Fruit fly (Drosophila melanogaster) whole organism, embryonic: ENCODE results near the gene Bicra.

Experiments
- Ada2b ChIP-seq: fragments of 200-800 bp; sonication (Bioruptor generic); IDR thresholded peaks from 2 replicates; pipeline ENCODE4 v1.3.6; 2022; ENCODE audit warnings: missing biosample characterization, missing genetic modification characterization
- Atf6 ChIP-seq: fragments of 200-800 bp; sonication (Bioruptor generic); IDR thresholded peaks from 2 replicates; pipeline ENCODE4 v1.3.6; 2022; ENCODE audit warnings: missing biosample characterization, missing genetic modification characterization
- B-H1 ChIP-seq: fragments of 200-800 bp; sonication (Bioruptor generic); IDR thresholded peaks from 3 replicates; pipeline ENCODE4 v1.3.6; 2022; ENCODE audit warnings: missing biosample characterization, missing genetic modification characterization
- CG11085 ChIP-seq: fragments of 200-800 bp; sonication (Bioruptor generic); IDR thresholded peaks from 2 replicates; pipeline ENCODE4 v1.3.6; 2022; ENCODE audit warnings: missing biosample characterization, missing genetic modification characterization
- CG14050 ChIP-seq: fragments of 200-800 bp; sonication (Bioruptor generic); IDR thresholded peaks from 3 replicates; pipeline ENCODE4 v1.3.6; 2022; ENCODE audit warnings: missing biosample characterization, missing genetic modification characterization
- CG14667 ChIP-seq: fragments of 200-800 bp; sonication (Bioruptor generic); IDR thresholded peaks from 2 replicates; pipeline ENCODE4 v1.3.6; 2022; ENCODE audit warnings: missing biosample characterization, missing genetic modification characterization
- CG15479 ChIP-seq: fragments of 200-800 bp; sonication (Bioruptor generic); optimal IDR thresholded peaks from 3 replicates; lab custom pipeline; 2019; ENCODE audit warnings: missing biosample characterization, mild to moderate bottlenecking, missing genetic modification characterization, moderate library complexity
- CG17385 ChIP-seq: fragments of 200-800 bp; sonication (Bioruptor generic); optimal IDR thresholded peaks from 3 replicates; lab custom pipeline; 2018; ENCODE audit warnings: missing biosample characterization, mild to moderate bottlenecking, missing genetic modification characterization
- CG17912 ChIP-seq: fragments of 200-800 bp; sonication (Bioruptor generic); optimal IDR thresholded peaks from 2 replicates; lab custom pipeline; 2018; ENCODE audit warnings: missing biosample characterization, mild to moderate bottlenecking, missing genetic modification characterization
- CG18476 ChIP-seq: fragments of 200-800 bp; sonication (Bioruptor generic); optimal IDR thresholded peaks from 2 replicates; lab custom pipeline; 2016; ENCODE audit warnings: missing biosample characterization, mild to moderate bottlenecking, missing genetic modification characterization
- CG2712 ChIP-seq: fragments of 200-800 bp; optimal IDR thresholded peaks from 3 replicates; lab custom pipeline; 2019; ENCODE audit warnings: missing biosample characterization, mild to moderate bottlenecking, missing genetic modification characterization, moderate library complexity
- CG30020 ChIP-seq: fragments of 200-800 bp; optimal IDR thresholded peaks from 2 replicates; lab custom pipeline; 2019; ENCODE audit warnings: missing biosample characterization, mild to moderate bottlenecking, missing genetic modification characterization, moderate library complexity
- CG34376 ChIP-seq: fragments of 200-800 bp; sonication (Bioruptor generic); optimal IDR thresholded peaks from 2 replicates; lab custom pipeline; 2018; ENCODE audit warnings: missing biosample characterization, mild to moderate bottlenecking, missing genetic modification characterization
- CG34422 ChIP-seq: fragments of 200-800 bp; sonication (Bioruptor generic); IDR thresholded peaks from 3 replicates; pipeline ENCODE4 v1.3.6; 2022; ENCODE audit warnings: missing biosample characterization, missing genetic modification characterization
- CG3838 ChIP-seq: fragments of 200-800 bp; sonication (Bioruptor generic); optimal IDR thresholded peaks from 3 replicates; lab custom pipeline; 2016; ENCODE audit warnings: missing biosample characterization, missing genetic modification characterization
- CG6689 ChIP-seq: fragments of 200-800 bp; sonication (Bioruptor generic); IDR thresholded peaks from 2 replicates; pipeline ENCODE4 v1.3.6; 2022; ENCODE audit warnings: missing biosample characterization, missing genetic modification characterization
- CG9437 ChIP-seq: fragments of 200-800 bp; sonication (Bioruptor generic); optimal IDR thresholded peaks from 2 replicates; lab custom pipeline; 2018; ENCODE audit warnings: missing biosample characterization, mild to moderate bottlenecking, missing genetic modification characterization
- CG9932 ChIP-seq: fragments of 200-800 bp; sonication (Bioruptor generic); IDR thresholded peaks from 2 replicates; pipeline ENCODE4 v1.3.6; 2022; ENCODE audit warnings: missing biosample characterization, missing genetic modification characterization
- D19B ChIP-seq: fragments of 200-800 bp; sonication (Bioruptor generic); optimal IDR thresholded peaks from 2 replicates; lab custom pipeline; 2017; ENCODE audit warnings: missing biosample characterization, mild to moderate bottlenecking, missing genetic modification characterization
- Eip74EF ChIP-seq, 2 experiments: fragments of 200-800 bp in 1 of 2; fragments of >200 bp in 1 of 2; sonication (Bioruptor generic) in 1 of 2; optimal IDR thresholded peaks; 2 replicates each; lab custom pipeline; 2017 to 2019; ENCODE audit warnings: missing biosample characterization in 2 of 2, missing genetic modification characterization in 2 of 2, mild to moderate bottlenecking in 1 of 2, moderate library complexity in 1 of 2
- Hmx ChIP-seq: fragments of 200-800 bp; sonication (Bioruptor generic); optimal IDR thresholded peaks from 2 replicates; lab custom pipeline; 2016; ENCODE audit warnings: missing biosample characterization, missing genetic modification characterization
- Max ChIP-seq: fragments of 200-800 bp; sonication (Bioruptor generic); optimal IDR thresholded peaks from 2 replicates; lab custom pipeline; 2016; ENCODE audit warnings: missing biosample characterization, mild to moderate bottlenecking, missing genetic modification characterization
- Mes4 ChIP-seq: fragments of 200-800 bp; sonication (Bioruptor generic); optimal IDR thresholded peaks from 2 replicates; lab custom pipeline; 2016; ENCODE audit warnings: missing biosample characterization, missing genetic modification characterization
- Poxn ChIP-seq: fragments of 200-800 bp; sonication (Bioruptor generic); IDR thresholded peaks from 2 replicates; pipeline ENCODE4 v1.3.6; 2022; ENCODE audit warnings: missing biosample characterization, missing genetic modification characterization
- Stat92E ChIP-seq, 3 experiments: fragments of >200 bp in 2 of 3; fragments of 200-800 bp in 1 of 3; sonication (Bioruptor generic) in 1 of 3; optimal IDR thresholded peaks; 2 replicates each; lab custom pipeline; 2017 to 2019; ENCODE audit warnings: missing biosample characterization in 3 of 3, missing genetic modification characterization in 3 of 3, mild to moderate bottlenecking in 1 of 3, moderate library complexity in 1 of 3
- Xbp1 ChIP-seq: fragments of 200-800 bp; sonication (Bioruptor generic); optimal IDR thresholded peaks from 3 replicates; lab custom pipeline; 2016; ENCODE audit warnings: missing biosample characterization, mild to moderate bottlenecking, missing genetic modification characterization
- aop ChIP-seq: fragments of 200-800 bp; sonication (Bioruptor generic); IDR thresholded peaks from 2 replicates; pipeline ENCODE4 v1.3.6; 2022; ENCODE audit warnings: missing biosample characterization, missing genetic modification characterization
- cato ChIP-seq: fragments of 200-800 bp; sonication (Bioruptor generic); optimal IDR thresholded peaks from 2 replicates; lab custom pipeline; 2016; ENCODE audit warnings: missing biosample characterization, missing genetic modification characterization, borderline replicate concordance
- chm ChIP-seq: fragments of 200-800 bp; sonication (Bioruptor generic); IDR thresholded peaks from 2 replicates; pipeline ENCODE4 v1.3.6; 2022; ENCODE audit warnings: missing biosample characterization, missing genetic modification characterization
- chn ChIP-seq: fragments of 200-800 bp; sonication (Bioruptor generic); optimal IDR thresholded peaks from 2 replicates; lab custom pipeline; 2016; ENCODE audit warnings: missing biosample characterization, missing genetic modification characterization
- dmrt99B ChIP-seq: fragments of 200-800 bp; sonication (Bioruptor generic); optimal IDR thresholded peaks from 2 replicates; lab custom pipeline; 2018; ENCODE audit warnings: missing biosample characterization, mild to moderate bottlenecking, missing genetic modification characterization, moderate library complexity
- gcm ChIP-seq: fragments of 200-800 bp; sonication (Bioruptor generic); optimal IDR thresholded peaks from 2 replicates; lab custom pipeline; 2019; ENCODE audit warnings: missing biosample characterization, mild to moderate bottlenecking, missing genetic modification characterization, moderate library complexity
- h ChIP-seq: fragments of >200 bp; optimal IDR thresholded peaks from 2 replicates; lab custom pipeline; 2017
- kay ChIP-seq: fragments of 200-800 bp; sonication (Bioruptor generic); optimal IDR thresholded peaks from 2 replicates; lab custom pipeline; 2016; ENCODE audit warnings: missing biosample characterization, missing genetic modification characterization
- nmo ChIP-seq: fragments of 200-800 bp; sonication (Bioruptor generic); optimal IDR thresholded peaks from 2 replicates; lab custom pipeline; 2018; ENCODE audit warnings: missing biosample characterization, mild to moderate bottlenecking, missing genetic modification characterization, moderate library complexity
- pfk ChIP-seq: fragments of 200-800 bp; sonication (Bioruptor generic); optimal IDR thresholded peaks from 2 replicates; lab custom pipeline; 2018; ENCODE audit warnings: missing biosample characterization, mild to moderate bottlenecking, missing genetic modification characterization, moderate library complexity
- prd ChIP-seq, 3 experiments: fragments of >200 bp in 2 of 3; fragments of 200-800 bp in 1 of 3; sonication (Bioruptor generic) in 1 of 3; optimal IDR thresholded peaks in 2 of 3; IDR thresholded peaks in 1 of 3; 2 replicates in 2 of 3; 3 replicates in 1 of 3; pipeline versions ENCODE4 v1.3.6 to Lab custom; 2017 to 2022; ENCODE audit warnings: missing biosample characterization in 1 of 3, missing genetic modification characterization in 1 of 3
- repo ChIP-seq: fragments of 200-800 bp; sonication (Bioruptor generic); optimal IDR thresholded peaks from 2 replicates; lab custom pipeline; 2016; ENCODE audit warnings: missing biosample characterization, missing genetic modification characterization
- rib ChIP-seq: fragments of 200-800 bp; sonication (Bioruptor generic); IDR thresholded peaks from 2 replicates; pipeline ENCODE4 v1.3.6; 2022; ENCODE audit warnings: missing biosample characterization, missing genetic modification characterization
- ro ChIP-seq: fragments of 200-800 bp; sonication (Bioruptor generic); IDR thresholded peaks from 2 replicates; pipeline ENCODE4 v1.3.6; 2022; ENCODE audit warnings: missing biosample characterization, missing genetic modification characterization
- shn ChIP-seq: fragments of 200-800 bp; sonication (Bioruptor generic); optimal IDR thresholded peaks from 3 replicates; lab custom pipeline; 2016; ENCODE audit warnings: missing biosample characterization, missing genetic modification characterization
- sob ChIP-seq: fragments of 200-800 bp; sonication (Bioruptor generic); IDR thresholded peaks from 2 replicates; pipeline ENCODE4 v1.3.6; 2022; ENCODE audit warnings: missing biosample characterization, missing genetic modification characterization
- sr ChIP-seq: fragments of 200-800 bp; sonication (Bioruptor generic); IDR thresholded peaks from 3 replicates; pipeline ENCODE4 v1.3.6; 2022; ENCODE audit warnings: missing biosample characterization, missing genetic modification characterization
- ssp ChIP-seq: fragments of 200-800 bp; sonication (Bioruptor generic); IDR thresholded peaks from 2 replicates; pipeline ENCODE4 v1.3.6; 2022; ENCODE audit warnings: missing biosample characterization, missing genetic modification characterization
- stwl ChIP-seq: fragments of 200-800 bp; sonication (Bioruptor generic); optimal IDR thresholded peaks from 3 replicates; lab custom pipeline; 2018; ENCODE audit warnings: missing biosample characterization, mild to moderate bottlenecking, missing genetic modification characterization, moderate library complexity
- trh ChIP-seq: fragments of 200-800 bp; sonication (Bioruptor generic); optimal IDR thresholded peaks from 2 replicates; lab custom pipeline; 2016; ENCODE audit warnings: missing biosample characterization, missing genetic modification characterization
- tup ChIP-seq: fragments of 200-800 bp; sonication (Bioruptor generic); optimal IDR thresholded peaks from 2 replicates; lab custom pipeline; 2016; ENCODE audit warnings: missing biosample characterization, mild to moderate bottlenecking, missing genetic modification characterization, moderate library complexity
- usp ChIP-seq: fragments of >200 bp; optimal IDR thresholded peaks from 2 replicates; lab custom pipeline; 2017; ENCODE audit warnings: missing biosample characterization, missing genetic modification characterization
- zen ChIP-seq: fragments of 200-800 bp; sonication (Bioruptor generic); optimal IDR thresholded peaks from 3 replicates; lab custom pipeline; 2018; ENCODE audit warnings: missing biosample characterization, mild to moderate bottlenecking, missing genetic modification characterization, moderate library complexity

The Bicra gene

dm6 chr3R:29087926-29088487 lies 25.2 kb downstream of the Bicra start (continued):
- TF ChIP-seq chn (GFP tag; lab: Kevin White, UChicago) = peak; percentile 13
- no peak for TF ChIP-seq zen (tag; lab: Kevin White, UChicago)
- TF ChIP-seq kay (GFP tag; lab: Kevin White, UChicago) = no peak
- TF ChIP-seq CG14050 (GFP tag; lab: Robert Waterston, UW) = no peak
- TF ChIP-seq CG17385 (GFP tag; lab: Kevin White, UChicago) = no peak
- no peak for TF ChIP-seq CG9437
- no peak for TF ChIP-seq ssp (GFP tag; lab: Robert Waterston, UW)
- TF ChIP-seq CG34422 = peak; percentile 72; the same call in 1 of the 3 replicates
- peak; percentile 78 for TF ChIP-seq stwl
- no peak for TF ChIP-seq Xbp1
- TF ChIP-seq CG14667 (GFP tag; lab: Robert Waterston, UW) = no peak
- TF ChIP-seq CG11085 (GFP tag; lab: Robert Waterston, UW) = no peak
- TF ChIP-seq shn (GFP tag; lab: Kevin White, UChicago) = no peak
- peak; percentile 53 for TF ChIP-seq pfk (GFP tag; lab: Kevin White, UChicago)
- TF ChIP-seq Stat92E (GFP tag; optimal IDR thresholded peaks at IDR 0.05; lab: Kevin White, UChicago) = no peak
- no peak for TF ChIP-seq dmrt99B (tag; lab: Kevin White, UChicago)
- TF ChIP-seq Eip74EF (GFP tag; optimal IDR thresholded peaks at IDR 0.05; lab: Kevin White, UChicago) = no peak
- no peak for TF ChIP-seq Ada2b (GFP tag; lab: Robert Waterston, UW)
- TF ChIP-seq Mes4 (GFP tag; lab: Kevin White, UChicago) = no peak
- TF ChIP-seq prd (optimal IDR thresholded peaks at IDR 0.05; lab: Kevin White, UChicago) = no peak
- TF ChIP-seq prd (GFP tag; IDR thresholded peaks at IDR 0.05; lab: Robert Waterston, UW) = no peak; the same call in 2 of the 3 replicates
- no peak for TF ChIP-seq CG3838 (GFP tag; lab: Kevin White, UChicago)
- no peak for TF ChIP-seq h (lab: Kevin White, UChicago)

- no peak for TF ChIP-seq CG17912
- TF ChIP-seq cato (GFP tag; lab: Kevin White, UChicago) = peak; percentile 35
- TF ChIP-seq CG9932 (GFP tag; lab: Robert Waterston, UW) = no peak
- peak; percentile 65 for TF ChIP-seq Max
- no peak for TF ChIP-seq CG15479 (GFP tag; lab: Kevin White, UChicago)
- TF ChIP-seq nmo (GFP tag; lab: Kevin White, UChicago) = peak; percentile 84
- no peak for TF ChIP-seq CG30020
- peak; percentile 13 for TF ChIP-seq D19B (GFP tag; lab: Kevin White, UChicago)
- no peak for TF ChIP-seq aop
- TF ChIP-seq repo (GFP tag; lab: Kevin White, UChicago) = peak; percentile 24
- peak; percentile 88 for TF ChIP-seq dmrt99B (tag; lab: Kevin White, UChicago)
- TF ChIP-seq CG2712 (tag; lab: Kevin White, UChicago) = peak; percentile 88
- TF ChIP-seq CG34376 (GFP tag; lab: Kevin White, UChicago) = no peak
- peak; percentile 44; the same call in 2 of the 3 replicates for TF ChIP-seq B-H1 (GFP tag; lab: Robert Waterston, UW)
- TF ChIP-seq usp (GFP tag; lab: Kevin White, UChicago) = no peak
- peak; percentile 62 for TF ChIP-seq CG18476
- TF ChIP-seq Atf6 = peak; percentile 58; the same call in 1 of the 2 replicates
- peak; percentile 10; the same call in 1 of the 2 replicates for TF ChIP-seq chm (GFP tag; lab: Robert Waterston, UW)
- no peak for TF ChIP-seq rib (GFP tag; lab: Robert Waterston, UW)
- peak; percentile 8 for TF ChIP-seq trh
- TF ChIP-seq sr (GFP tag; lab: Robert Waterston, UW) = no peak
- no peak for TF ChIP-seq Poxn (GFP tag; lab: Robert Waterston, UW)
- TF ChIP-seq gcm = peak; percentile 65
- peak; percentile 73 for TF ChIP-seq CG6689 (GFP tag; lab: Robert Waterston, UW)
- TF ChIP-seq ro (GFP tag; lab: Robert Waterston, UW) = no peak
- TF ChIP-seq sob = no peak
- TF ChIP-seq Hmx (GFP tag; lab: Kevin White, UChicago) = no peak
- TF ChIP-seq tup = peak; percentile 27
Observed at dm6 chr3R:29088938-29089661, 26.3 kb downstream of the Bicra start.
